Fruit fly (Drosophila melanogaster) whole organism: ENCODE measurements around the gene drm.

Experiments
- CG8478 ChIP-seq: fragments of >200 bp; optimal IDR thresholded peaks from 2 replicates; lab custom pipeline; 2018; ENCODE audit warnings: inconsistent platforms
- Dll ChIP-seq: fragments of >200 bp; optimal IDR thresholded peaks from 2 replicates; lab custom pipeline; 2017
- EcR ChIP-seq, 2 experiments: fragments of >200 bp; optimal IDR thresholded peaks; 2 replicates each; lab custom pipeline; 2017; ENCODE audit warnings: missing biosample characterization in 2 of 2, missing genetic modification characterization in 2 of 2, missing genetic modification reagents in 2 of 2
- pan ChIP-seq: fragments of >200 bp; optimal IDR thresholded peaks from 2 replicates; lab custom pipeline; 2017
- psq ChIP-seq: fragments of >200 bp; optimal IDR thresholded peaks from 2 replicates; lab custom pipeline; 2017
- usp ChIP-seq: fragments of >200 bp; optimal IDR thresholded peaks from 2 replicates; lab custom pipeline; 2017; ENCODE audit warnings: missing biosample characterization, missing genetic modification characterization, mixed read lengths

drm gene

DNA sequence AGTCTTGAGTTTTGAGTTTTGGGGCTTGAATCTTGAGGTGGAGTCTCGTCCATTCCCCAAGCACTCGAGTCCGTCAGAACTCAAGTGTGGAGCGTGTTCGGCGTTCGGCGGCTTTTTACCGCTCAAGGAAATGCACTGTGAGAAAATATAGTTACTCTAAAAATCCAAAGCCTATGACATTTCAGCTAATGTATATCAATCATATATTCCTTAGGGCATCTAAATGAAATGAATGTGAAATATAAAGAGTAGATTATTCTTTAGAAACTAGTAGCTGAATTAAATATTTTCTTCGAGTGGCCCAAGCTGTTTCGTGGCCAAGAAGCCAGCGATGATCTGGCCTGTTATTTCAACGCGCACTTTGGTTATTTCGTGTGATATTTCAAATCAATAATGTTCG lies 48.2 kb downstream of the drm start:
- TF ChIP-seq CG8478 (lab: Kevin White, UChicago) (no peak), Dll (no peak), EcR (GFP tag; optimal IDR thresholded peaks at IDR 0.05; lab: Kevin White, UChicago) (no peak), usp (no peak), psq (lab: Kevin White, UChicago) (no peak), pan (no peak)

DNA sequence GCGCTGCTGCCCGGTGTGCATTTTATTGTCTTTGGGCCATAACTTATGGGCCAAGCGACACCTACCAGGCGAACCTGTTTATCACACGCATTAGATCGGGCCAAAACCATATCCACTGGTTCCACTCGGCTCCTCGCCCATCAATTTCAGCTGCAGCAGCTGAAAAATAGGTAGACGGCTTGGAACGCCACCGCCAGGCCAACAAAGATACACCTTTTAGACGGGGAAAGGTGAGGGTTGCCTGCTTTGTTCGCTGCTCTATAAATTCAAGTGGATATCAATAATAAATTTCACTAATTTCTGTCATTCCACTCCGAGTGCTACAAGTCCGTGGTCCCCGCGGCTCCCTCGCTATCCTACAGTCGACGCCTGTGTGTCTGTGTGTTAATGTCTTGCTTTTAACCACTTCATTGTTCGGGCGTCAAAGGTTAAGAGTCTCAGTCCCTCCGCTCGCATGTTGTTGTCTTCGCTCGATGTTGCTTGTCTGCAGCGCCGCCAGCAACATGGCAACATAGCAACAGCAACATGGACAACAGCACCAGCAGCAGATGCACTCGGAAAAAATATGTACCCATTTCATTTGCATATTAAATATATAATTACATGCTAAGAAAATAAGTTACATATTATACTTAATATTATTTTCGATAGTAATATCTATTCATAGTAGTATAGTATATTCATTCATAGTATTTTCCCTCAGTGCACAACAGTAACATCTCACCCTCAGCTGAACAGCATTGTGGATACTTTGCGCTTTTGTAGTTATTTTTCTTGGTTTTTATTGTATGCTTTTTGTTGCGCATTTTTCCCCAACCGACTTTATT lies 49.1 kb downstream of the drm start:
- no peak for TF ChIP-seq pan
- no peak for TF ChIP-seq EcR (GFP tag; optimal IDR thresholded peaks at IDR 0.05; lab: Kevin White, UChicago)
- TF ChIP-seq CG8478 (lab: Kevin White, UChicago) = no peak
- no peak for TF ChIP-seq psq (lab: Kevin White, UChicago)
- TF ChIP-seq Dll = no peak
- TF ChIP-seq usp = no peak

DNA sequence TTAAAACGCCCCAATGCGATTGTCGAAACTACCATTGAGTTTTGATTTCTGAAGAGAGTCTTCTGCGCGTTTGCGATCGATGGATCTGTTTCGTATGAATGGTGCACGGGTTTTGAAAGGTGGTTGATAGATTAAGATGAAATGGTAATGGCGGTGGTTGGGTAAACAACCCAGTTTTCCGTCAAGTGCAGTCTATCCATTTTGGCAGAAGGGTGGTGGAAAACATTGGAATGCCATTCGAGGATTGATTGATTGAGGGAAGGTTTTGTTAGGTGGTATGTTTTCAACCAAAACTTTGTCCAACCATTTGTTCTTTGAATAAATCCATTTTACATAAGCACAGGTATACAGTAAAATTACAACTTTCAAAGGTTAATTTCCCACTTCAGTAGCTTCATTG lies 49.8 kb downstream of the drm start:
- no peak for TF ChIP-seq Dll
- TF ChIP-seq psq (lab: Kevin White, UChicago) = no peak

DNA sequence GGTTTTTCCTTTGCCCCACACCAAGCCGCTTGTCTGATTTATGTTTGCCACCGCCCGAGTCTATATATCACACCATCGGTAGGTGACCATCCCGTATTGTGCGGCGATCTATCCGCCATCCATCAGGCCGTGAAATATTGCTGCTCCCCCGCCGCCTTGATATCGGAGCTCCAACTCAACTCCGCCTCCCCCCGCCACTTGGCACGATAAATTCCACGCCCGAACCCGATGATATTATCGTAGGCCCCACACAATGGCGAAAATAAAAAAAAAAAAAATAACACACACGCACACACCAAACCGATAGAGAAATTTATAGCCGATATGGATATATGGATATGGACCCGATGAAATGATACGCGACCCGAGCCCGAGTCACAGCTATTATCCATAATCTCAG lies 51.8 kb downstream of the drm start:
- TF ChIP-seq EcR (GFP tag; optimal IDR thresholded peaks at IDR 0.05; lab: Kevin White, UChicago) (no peak), psq (lab: Kevin White, UChicago) (no peak), pan (no peak), Dll (no peak), CG8478 (lab: Kevin White, UChicago) (no peak)

DNA sequence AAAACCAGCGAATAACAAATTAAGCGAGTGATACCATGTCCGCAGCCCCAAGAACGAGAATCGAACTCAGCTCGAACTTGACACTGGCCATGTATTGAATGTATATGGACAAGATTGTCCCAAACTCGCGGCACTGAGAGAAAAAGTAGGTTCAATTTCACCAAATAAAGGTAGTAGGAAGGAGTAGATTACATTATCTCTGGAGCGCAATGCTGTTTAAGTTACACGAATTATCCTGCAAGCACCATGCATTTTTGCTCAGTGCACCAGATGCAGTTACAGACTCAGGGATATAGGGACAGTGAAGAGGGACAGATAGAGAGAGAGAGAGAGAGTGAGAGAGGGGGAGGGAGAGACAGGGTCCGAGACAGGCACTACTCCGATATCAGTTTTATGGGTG lies 55.0 kb downstream of the drm start:
- TF ChIP-seq EcR (GFP tag; optimal IDR thresholded peaks at IDR 0.05; lab: Kevin White, UChicago) = no peak
- TF ChIP-seq CG8478 (lab: Kevin White, UChicago) = no peak
- TF ChIP-seq Dll = no peak
- no peak for TF ChIP-seq usp
- no peak for TF ChIP-seq psq (lab: Kevin White, UChicago)
- no peak for TF ChIP-seq pan

DNA sequence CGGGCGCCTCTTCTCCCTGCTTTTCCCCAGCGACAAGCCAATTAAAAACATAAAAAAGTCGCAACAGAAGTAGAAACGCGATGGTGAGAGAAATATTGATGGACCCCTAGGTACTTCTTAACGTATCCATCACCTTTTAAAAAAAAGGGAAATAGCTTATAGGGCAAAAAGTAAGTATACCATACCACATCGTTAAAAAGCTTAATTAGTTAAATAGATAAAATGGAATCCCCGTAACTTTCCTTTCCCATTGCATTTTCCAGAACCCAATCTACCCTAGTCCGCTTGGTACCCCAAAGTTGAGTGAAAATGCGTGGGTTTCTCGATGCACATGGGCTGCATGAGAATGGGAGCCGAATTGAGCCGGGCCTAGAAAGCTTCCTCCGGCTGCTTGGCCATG lies 55.6 kb downstream of the drm start:
- no peak for TF ChIP-seq psq (lab: Kevin White, UChicago)
- no peak for TF ChIP-seq EcR (GFP tag; optimal IDR thresholded peaks at IDR 0.05; lab: Kevin White, UChicago)
- no peak for TF ChIP-seq CG8478 (lab: Kevin White, UChicago)
- no peak for TF ChIP-seq pan
- TF ChIP-seq usp = no peak
- TF ChIP-seq Dll = no peak

DNA sequence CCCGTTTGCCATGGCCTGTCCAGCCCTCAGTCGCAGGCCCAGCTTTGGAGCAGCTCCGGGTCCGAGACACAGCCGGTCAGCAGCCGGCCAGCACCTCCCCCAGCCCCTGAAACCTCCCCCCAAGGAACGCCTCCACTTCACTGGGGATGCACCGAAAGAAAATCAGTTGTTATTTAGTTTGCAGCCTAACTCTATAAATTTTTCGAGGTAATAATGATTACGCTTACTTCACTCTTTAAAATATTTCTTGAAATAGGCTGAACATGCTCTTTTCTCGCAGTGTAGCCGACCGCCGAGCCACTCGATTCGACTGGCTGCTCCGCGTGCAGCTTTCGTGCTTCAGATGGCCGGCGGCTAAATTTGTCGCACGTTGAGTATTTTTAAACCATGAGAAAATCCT lies 58.1 kb downstream of the drm start:
- no peak for TF ChIP-seq psq (lab: Kevin White, UChicago)
- no peak for TF ChIP-seq EcR (GFP tag; optimal IDR thresholded peaks at IDR 0.05; lab: Kevin White, UChicago)
- no peak for TF ChIP-seq CG8478 (lab: Kevin White, UChicago)
- no peak for TF ChIP-seq pan
- no peak for TF ChIP-seq Dll
- TF ChIP-seq usp = no peak
